Worm (Caenorhabditis elegans): ENCODE data around the gene W06G6.2.
"Not testable (repeated sequence)": the region's sequence is repeated elsewhere in the genome, so short reads cannot be mapped to it uniquely, and the experiment has no call there.

The W06G6.2 gene

ce11 chrV:16654242-16654641, 25.2 kb downstream of the W06G6.2 start, which contains the start of gene W06G6.15:
Gene W06G6.15 (plus strand): TSS chrV:16654542.
- not testable (repeated sequence) for TF ChIP-seq zfp-3 (GFP tag; conservative IDR thresholded peaks at IDR 0.05); zip-11 (GFP tag; IDR thresholded peaks at IDR 0.05); duxl-1 (tag; optimal IDR thresholded peaks at IDR 0.05; ENCODE audit: poor library complexity)

- not testable (repeated sequence) for TF ChIP-seq nhr-41 (GFP tag; IDR thresholded peaks at IDR 0.05); nhr-76 (tag; optimal IDR thresholded peaks at IDR 0.05); F26F4.8 (GFP tag; conservative IDR thresholded peaks at IDR 0.05)
Measured at ce11 chrV:16660816-16661215, 31.7 kb downstream of the W06G6.2 start, which contains the start of gene Y70C5B.2. Gene Y70C5B.2 (minus strand): TSS chrV:16660916.

ce11 chrV:16666647-16667046, 37.6 kb downstream of the W06G6.2 start, which contains the start of gene F14F8.14:
Gene F14F8.14 (minus strand): TSS chrV:16666747.
- no peak for TF ChIP-seq ZK546.5 (tag; optimal IDR thresholded peaks at IDR 0.05)
- no peak for TF ChIP-seq dmd-8 (GFP tag; IDR thresholded peaks at IDR 0.05)
- TF ChIP-seq cey-2 (tag; optimal IDR thresholded peaks at IDR 0.05; ENCODE audit: borderline replicate concordance, insufficient read depth), result no peak
- TF ChIP-seq ceh-20 (GFP tag; IDR thresholded peaks at IDR 0.05), result no peak
- TF ChIP-seq lin-29 (GFP tag; IDR thresholded peaks at IDR 0.05), result no peak
- TF ChIP-seq ceh-62 (tag; optimal IDR thresholded peaks at IDR 0.05), result no peak
- TF ChIP-seq vab-7 (GFP tag; IDR thresholded peaks at IDR 0.05), result no peak
- TF ChIP-seq hlh-11 (tag; optimal IDR thresholded peaks at IDR 0.05), result no peak
- TF ChIP-seq nhr-41 (GFP tag; IDR thresholded peaks at IDR 0.05), result no peak

- no peak for TF ChIP-seq daf-16 (GFP tag; optimal IDR thresholded peaks at IDR 0.05)
- no peak for TF ChIP-seq daf-16 (tag; optimal IDR thresholded peaks at IDR 0.05)
- no peak for TF ChIP-seq nhr-28 (tag; optimal IDR thresholded peaks at IDR 0.05)
- TF ChIP-seq tra-1 (GFP tag; IDR thresholded peaks at IDR 0.05), result no peak
- TF ChIP-seq nhr-6 (tag; optimal IDR thresholded peaks at IDR 0.05), result no peak
- no peak for TF ChIP-seq F26F4.8 (GFP tag; conservative IDR thresholded peaks at IDR 0.05)
- TF ChIP-seq lim-7 (GFP tag; IDR thresholded peaks at IDR 0.05), result no peak
- TF ChIP-seq set-16 (GFP tag; IDR thresholded peaks at IDR 0.05), result no peak
- TF ChIP-seq hif-1 (tag; optimal IDR thresholded peaks at IDR 0.05), result no peak
- no peak for TF ChIP-seq R02D3.7 (tag; optimal IDR thresholded peaks at IDR 0.05)
- no peak for TF ChIP-seq nhr-42 (GFP tag; IDR thresholded peaks at IDR 0.05)
- no peak for TF ChIP-seq nhr-11 (tag; optimal IDR thresholded peaks at IDR 0.05)
- no peak for TF ChIP-seq vab-7 (GFP tag; IDR thresholded peaks at IDR 0.05)
- TF ChIP-seq pha-4 (GFP tag; IDR thresholded peaks at IDR 0.05), result no peak
- no peak for TF ChIP-seq pha-4 (tag; optimal IDR thresholded peaks at IDR 0.05)
- no peak for TF ChIP-seq fos-1 (tag; optimal IDR thresholded peaks at IDR 0.05)
- no peak for TF ChIP-seq F49E8.2 (tag; optimal IDR thresholded peaks at IDR 0.05; ENCODE audit: borderline replicate concordance)
- TF ChIP-seq zag-1 (tag; optimal IDR thresholded peaks at IDR 0.05), result no peak
Measured at ce11 chrV:16668473-16668872, 39.4 kb downstream of the W06G6.2 start, which contains the start of gene F14F8.9. Gene F14F8.9 (minus strand): TSS chrV:16668573.

ce11 chrV:16671190-16671589, 42.1 kb downstream of the W06G6.2 start, which contains the start of gene str-61:
Gene str-61 (minus strand): TSS chrV:16671290.
- TF ChIP-seq aha-1 (tag) (peak; percentile 6), egl-43 (GFP tag; IDR thresholded peaks at IDR 0.05) (no peak)

ce11 chrV:16672198-16672597, 43.1 kb downstream of the W06G6.2 start, which contains the start of gene F14F8.8:
Gene F14F8.8 (minus strand): TSS chrV:16672298.
- no peak for TF ChIP-seq egl-43 (GFP tag; IDR thresholded peaks at IDR 0.05)
- no peak for TF ChIP-seq gei-8 (GFP tag; optimal IDR thresholded peaks at IDR 0.05)
- no peak for TF ChIP-seq lin-1 (GFP tag; IDR thresholded peaks at IDR 0.05)
- TF ChIP-seq egl-27 (tag; optimal IDR thresholded peaks at IDR 0.05), result no peak
- no peak for TF ChIP-seq pha-4 (GFP tag; IDR thresholded peaks at IDR 0.05)
- no peak for TF ChIP-seq pha-4 (tag; optimal IDR thresholded peaks at IDR 0.05)
- TF ChIP-seq ceh-32 (tag; optimal IDR thresholded peaks at IDR 0.05; ENCODE audit: poor library complexity), result no peak
- TF ChIP-seq php-3 (GFP tag; IDR thresholded peaks at IDR 0.05), result no peak
- no peak for TF ChIP-seq ceh-82 (tag; optimal IDR thresholded peaks at IDR 0.05)
- TF ChIP-seq ces-1 (GFP tag; optimal IDR thresholded peaks at IDR 0.05), result no peak
